Fruit fly (Drosophila melanogaster) whole organism, embryonic: ENCODE measurements around the gene Rgl.
A peak's percentile ranks its signal among the peaks of the same experiment; 100 is the strongest.

Source experiments
- Ada2b ChIP-seq: fragments of 200-800 bp; sonication (Bioruptor generic); IDR thresholded peaks from 2 replicates; pipeline ENCODE4 v1.3.6; 2022; ENCODE audit warnings: missing biosample characterization, missing genetic modification characterization
- Atf3 ChIP-seq: fragments of 200-800 bp; sonication (Bioruptor generic); optimal IDR thresholded peaks from 3 replicates; lab custom pipeline; 2016; ENCODE audit warnings: missing biosample characterization, missing genetic modification characterization
- B-H1 ChIP-seq: fragments of 200-800 bp; sonication (Bioruptor generic); IDR thresholded peaks from 3 replicates; pipeline ENCODE4 v1.3.6; 2022; ENCODE audit warnings: missing biosample characterization, missing genetic modification characterization
- BtbVII ChIP-seq: fragments of 200-800 bp; sonication (Bioruptor generic); optimal IDR thresholded peaks from 3 replicates; lab custom pipeline; 2017; ENCODE audit warnings: missing biosample characterization, mild to moderate bottlenecking, missing genetic modification characterization
- CG1024 ChIP-seq: fragments of 200-800 bp; sonication (Bioruptor generic); IDR thresholded peaks from 2 replicates; pipeline ENCODE4 v1.3.6; 2022; ENCODE audit warnings: missing biosample characterization, missing genetic modification characterization
- CG12391 ChIP-seq: fragments of 200-800 bp; sonication (Bioruptor generic); optimal IDR thresholded peaks from 3 replicates; lab custom pipeline; 2018; ENCODE audit warnings: missing biosample characterization, mild to moderate bottlenecking, missing genetic modification characterization, moderate library complexity
- CG14667 ChIP-seq: fragments of 200-800 bp; sonication (Bioruptor generic); IDR thresholded peaks from 2 replicates; pipeline ENCODE4 v1.3.6; 2022; ENCODE audit warnings: missing biosample characterization, missing genetic modification characterization
- CG15269 ChIP-seq: fragments of 200-800 bp; sonication (Bioruptor generic); optimal IDR thresholded peaks from 2 replicates; lab custom pipeline; 2018; ENCODE audit warnings: missing biosample characterization, mild to moderate bottlenecking, missing genetic modification characterization, moderate library complexity
- CG16813 ChIP-seq: fragments of 200-800 bp; sonication (Bioruptor generic); IDR thresholded peaks from 3 replicates; pipeline ENCODE4 v1.3.6; 2022; ENCODE audit warnings: missing biosample characterization, missing genetic modification characterization; ENCODE audit not compliant: partially characterized antibody
- CG2116 ChIP-seq: fragments of 200-800 bp; sonication (Bioruptor generic); optimal IDR thresholded peaks from 3 replicates; lab custom pipeline; 2018; ENCODE audit warnings: missing biosample characterization, mild to moderate bottlenecking, missing genetic modification characterization
- CG31224 ChIP-seq: fragments of 200-800 bp; sonication (Bioruptor generic); IDR thresholded peaks from 2 replicates; pipeline ENCODE4 v1.3.6; 2022; ENCODE audit warnings: missing biosample characterization, missing genetic modification characterization
- CG32767 ChIP-seq: fragments of 200-800 bp; sonication (Bioruptor generic); IDR thresholded peaks from 2 replicates; pipeline ENCODE4 v1.3.6; 2022; ENCODE audit warnings: missing biosample characterization, missing genetic modification characterization
- CG3407 ChIP-seq: fragments of 200-800 bp; sonication (Bioruptor generic); optimal IDR thresholded peaks from 2 replicates; lab custom pipeline; 2018; ENCODE audit warnings: missing biosample characterization, mild to moderate bottlenecking, missing genetic modification characterization
- CG4328 ChIP-seq: fragments of 200-800 bp; sonication (Bioruptor generic); optimal IDR thresholded peaks from 3 replicates; lab custom pipeline; 2017; ENCODE audit warnings: missing biosample characterization, missing genetic modification reagents, missing genetic modification characterization
- CG6854 ChIP-seq: fragments of 200-800 bp; sonication (Bioruptor generic); optimal IDR thresholded peaks from 3 replicates; lab custom pipeline; 2017; ENCODE audit warnings: missing biosample characterization, mild to moderate bottlenecking, missing genetic modification characterization
- CG7963 ChIP-seq: fragments of 200-800 bp; sonication (Bioruptor generic); IDR thresholded peaks from 3 replicates; pipeline ENCODE4 v1.3.6; 2022; ENCODE audit warnings: missing biosample characterization, missing genetic modification characterization; ENCODE audit not compliant: partially characterized antibody
- CkIIα-i1 ChIP-seq: fragments of 200-800 bp; sonication (Bioruptor generic); IDR thresholded peaks from 2 replicates; pipeline ENCODE4 v1.3.6; 2022; ENCODE audit warnings: missing biosample characterization, missing genetic modification characterization
- D19A ChIP-seq: fragments of 200-800 bp; optimal IDR thresholded peaks from 3 replicates; lab custom pipeline; 2019; ENCODE audit warnings: missing biosample characterization, mild to moderate bottlenecking, missing genetic modification characterization, moderate library complexity
- Dek ChIP-seq: fragments of 200-800 bp; sonication (Bioruptor generic); optimal IDR thresholded peaks from 3 replicates; lab custom pipeline; 2019; ENCODE audit warnings: missing biosample characterization, mild to moderate bottlenecking, missing genetic modification characterization, moderate library complexity
- Fer3 ChIP-seq: fragments of 200-800 bp; sonication (Bioruptor generic); optimal IDR thresholded peaks from 2 replicates; lab custom pipeline; 2018; ENCODE audit warnings: missing biosample characterization, mild to moderate bottlenecking, missing genetic modification characterization, moderate library complexity
- Hand ChIP-seq: fragments of 200-800 bp; sonication (Bioruptor generic); optimal IDR thresholded peaks from 2 replicates; lab custom pipeline; 2017; ENCODE audit warnings: mild to moderate bottlenecking, missing biosample characterization, missing genetic modification reagents, missing genetic modification characterization
- HmgZ ChIP-seq: fragments of 200-800 bp; sonication (Bioruptor generic); optimal IDR thresholded peaks from 2 replicates; lab custom pipeline; 2018; ENCODE audit warnings: missing biosample characterization, mild to moderate bottlenecking, missing genetic modification characterization
- Lpt ChIP-seq: fragments of >200 bp; optimal IDR thresholded peaks from 2 replicates; lab custom pipeline; 2018; ENCODE audit warnings: missing biosample characterization, missing genetic modification characterization
- Nf-YB ChIP-seq: fragments of 200-800 bp; sonication (Bioruptor generic); optimal IDR thresholded peaks from 3 replicates; lab custom pipeline; 2019; ENCODE audit warnings: missing biosample characterization, mild to moderate bottlenecking, missing genetic modification characterization, moderate library complexity
- TFAM ChIP-seq: fragments of 200-800 bp; sonication (Bioruptor generic); optimal IDR thresholded peaks from 2 replicates; lab custom pipeline; 2017; ENCODE audit warnings: missing biosample characterization, missing genetic modification characterization, inconsistent platforms
- ab ChIP-seq: fragments of 200-800 bp; sonication (Bioruptor generic); optimal IDR thresholded peaks from 2 replicates; lab custom pipeline; 2016; ENCODE audit warnings: missing biosample characterization, missing genetic modification characterization
- aop ChIP-seq: fragments of 200-800 bp; sonication (Bioruptor generic); IDR thresholded peaks from 2 replicates; pipeline ENCODE4 v1.3.6; 2022; ENCODE audit warnings: missing biosample characterization, missing genetic modification characterization
- az2 ChIP-seq: fragments of 200-800 bp; sonication (Bioruptor generic); optimal IDR thresholded peaks from 3 replicates; lab custom pipeline; 2016; ENCODE audit warnings: missing biosample characterization, missing genetic modification characterization
- btn ChIP-seq: fragments of 200-800 bp; sonication (Bioruptor generic); optimal IDR thresholded peaks from 2 replicates; lab custom pipeline; 2016; ENCODE audit warnings: missing biosample characterization, missing genetic modification characterization
- cas ChIP-seq: fragments of 200-800 bp; sonication (Bioruptor generic); IDR thresholded peaks from 2 replicates; pipeline ENCODE4 v1.3.6; 2022; ENCODE audit warnings: missing biosample characterization, missing genetic modification characterization
- cato ChIP-seq: fragments of 200-800 bp; sonication (Bioruptor generic); optimal IDR thresholded peaks from 2 replicates; lab custom pipeline; 2016; ENCODE audit warnings: missing biosample characterization, missing genetic modification characterization, borderline replicate concordance
- dm ChIP-seq: fragments of 200-800 bp; sonication (Bioruptor generic); optimal IDR thresholded peaks from 3 replicates; lab custom pipeline; 2016; ENCODE audit warnings: missing biosample characterization, missing genetic modification characterization
- en ChIP-seq: fragments of 200-800 bp; sonication (Bioruptor generic); optimal IDR thresholded peaks from 2 replicates; lab custom pipeline; 2016; ENCODE audit warnings: missing biosample characterization, missing genetic modification characterization
- fd3F ChIP-seq: fragments of 200-800 bp; sonication (Bioruptor generic); optimal IDR thresholded peaks from 2 replicates; lab custom pipeline; 2018; ENCODE audit warnings: missing biosample characterization, mild to moderate bottlenecking, missing genetic modification characterization, moderate library complexity
- fd64A ChIP-seq: fragments of 200-800 bp; sonication (Bioruptor generic); optimal IDR thresholded peaks from 3 replicates; lab custom pipeline; 2018; ENCODE audit warnings: missing biosample characterization, mild to moderate bottlenecking, missing genetic modification characterization
- grn ChIP-seq: fragments of 200-800 bp; sonication (Bioruptor generic); optimal IDR thresholded peaks from 3 replicates; lab custom pipeline; 2017; ENCODE audit warnings: missing biosample characterization, missing genetic modification characterization
- gsb-n ChIP-seq: fragments of 200-800 bp; sonication (Bioruptor generic); optimal IDR thresholded peaks from 3 replicates; lab custom pipeline; 2018; ENCODE audit warnings: missing biosample characterization, mild to moderate bottlenecking, missing genetic modification characterization
- inv ChIP-seq: fragments of 200-800 bp; sonication (Bioruptor generic); IDR thresholded peaks from 2 replicates; pipeline ENCODE4 v1.3.6; 2022; ENCODE audit warnings: missing biosample characterization, missing genetic modification characterization; ENCODE audit not compliant: partially characterized antibody
- klu ChIP-seq: fragments of 200-800 bp; sonication (Bioruptor generic); IDR thresholded peaks from 2 replicates; pipeline ENCODE4 v1.3.6; 2022; ENCODE audit warnings: missing biosample characterization, missing genetic modification characterization
- lilli ChIP-seq: fragments of 200-800 bp; sonication (Bioruptor generic); optimal IDR thresholded peaks from 3 replicates; lab custom pipeline; 2016; ENCODE audit warnings: missing biosample characterization, missing genetic modification characterization
- nau ChIP-seq: fragments of 200-800 bp; sonication (Bioruptor generic); optimal IDR thresholded peaks from 3 replicates; lab custom pipeline; 2017; ENCODE audit warnings: missing biosample characterization, mild to moderate bottlenecking, missing genetic modification characterization, missing genetic modification reagents
- nerfin-1 ChIP-seq: fragments of 200-800 bp; sonication (Bioruptor generic); optimal IDR thresholded peaks from 3 replicates; lab custom pipeline; 2019; ENCODE audit warnings: missing biosample characterization, mild to moderate bottlenecking, missing genetic modification characterization, moderate library complexity
- org-1 ChIP-seq: fragments of 200-800 bp; sonication (Bioruptor generic); optimal IDR thresholded peaks from 2 replicates; lab custom pipeline; 2017; ENCODE audit warnings: missing biosample characterization, missing genetic modification characterization
- p53 ChIP-seq: fragments of 200-800 bp; sonication (Bioruptor generic); optimal IDR thresholded peaks from 2 replicates; lab custom pipeline; 2016; ENCODE audit warnings: missing biosample characterization, missing genetic modification characterization
- pan ChIP-seq, 4 experiments: fragments of >200 bp in 3 of 4; fragments of 200-800 bp in 1 of 4; sonication (Bioruptor generic) in 1 of 4; optimal IDR thresholded peaks in 3 of 4; IDR thresholded peaks in 1 of 4; 2 replicates each; pipeline versions ENCODE4 v1.3.6 to Lab custom; 2017 to 2022; ENCODE audit warnings: missing biosample characterization in 2 of 4, missing genetic modification characterization in 2 of 4, mixed read lengths in 1 of 4
- ranshi ChIP-seq: fragments of 200-800 bp; sonication (Bioruptor generic); IDR thresholded peaks from 2 replicates; pipeline ENCODE4 v1.3.6; 2022; ENCODE audit warnings: missing biosample characterization, missing genetic modification characterization
- tin ChIP-seq: fragments of 200-800 bp; sonication (Bioruptor generic); optimal IDR thresholded peaks from 3 replicates; lab custom pipeline; 2016; ENCODE audit warnings: missing biosample characterization, missing genetic modification characterization
- tup ChIP-seq: fragments of 200-800 bp; sonication (Bioruptor generic); optimal IDR thresholded peaks from 2 replicates; lab custom pipeline; 2016; ENCODE audit warnings: missing biosample characterization, mild to moderate bottlenecking, missing genetic modification characterization, moderate library complexity
- vvl ChIP-seq: fragments of 200-800 bp; sonication (Bioruptor generic); IDR thresholded peaks from 2 replicates; pipeline ENCODE4 v1.3.6; 2022; ENCODE audit warnings: missing biosample characterization, missing genetic modification characterization
- zen2 ChIP-seq: fragments of 200-800 bp; sonication (Bioruptor generic); IDR thresholded peaks from 3 replicates; pipeline ENCODE4 v1.3.6; 2022; ENCODE audit warnings: missing biosample characterization, missing genetic modification characterization; ENCODE audit not compliant: partially characterized antibody

Gene Rgl

DNA sequence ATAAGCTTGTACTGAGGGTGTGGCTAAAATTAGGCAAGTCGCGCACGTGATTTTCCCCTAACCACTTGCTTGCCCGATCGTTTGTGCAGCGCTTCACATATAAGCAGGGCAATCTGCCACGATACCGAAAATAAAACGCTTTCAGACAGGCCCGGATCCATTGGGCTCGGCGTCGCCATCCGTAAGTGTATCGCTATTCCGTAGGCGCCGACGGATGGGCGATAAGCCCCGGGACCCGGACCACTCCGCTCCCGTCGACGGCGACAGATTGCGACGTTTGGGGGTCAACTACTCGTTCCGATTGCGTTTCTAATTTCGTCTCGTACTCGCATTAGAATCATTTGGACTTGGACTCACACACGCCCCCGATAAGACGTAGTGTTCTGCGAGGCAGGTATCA is 62.7 kb downstream of the Rgl start (continued):
- TF ChIP-seq D19A (tag; lab: Kevin White, UChicago) (no peak), CG14667 (GFP tag; lab: Robert Waterston, UW) (peak; percentile 95), TFAM (GFP tag; lab: Kevin White, UChicago) (no peak), BtbVII (GFP tag; lab: Kevin White, UChicago) (no peak), org-1 (peak; percentile 60), tin (GFP tag; lab: Kevin White, UChicago) (no peak), CG31224 (GFP tag; lab: Robert Waterston, UW) (peak; percentile 72), Fer3 (tag; lab: Kevin White, UChicago) (peak; percentile 77), CG2116 (GFP tag; lab: Kevin White, UChicago) (no peak), CkIIα-i1 (no peak), Hand (GFP tag; lab: Kevin White, UChicago) (peak; percentile 55), az2 (GFP tag; lab: Kevin White, UChicago) (peak; percentile 88), lilli (GFP tag; lab: Kevin White, UChicago) (peak; percentile 92), Dek (tag; lab: Kevin White, UChicago) (peak; percentile 83), CG3407 (peak; percentile 54), btn (GFP tag; lab: Kevin White, UChicago) (peak; percentile 9), en (GFP tag; lab: Kevin White, UChicago) (peak; percentile 78), pan (optimal IDR thresholded peaks at IDR 0.05; lab: Kevin White, UChicago) (no peak), pan (GFP tag; optimal IDR thresholded peaks at IDR 0.05 in 1 of 2, IDR thresholded peaks at IDR 0.05 in 1 of 2) (peak in 1 of 2 experiments; percentile 80), tup (GFP tag; lab: Kevin White, UChicago) (peak; percentile 73), fd3F (peak; percentile 84), nau (GFP tag; lab: Kevin White, UChicago) (no peak), CG7963 (peak; percentile 55; the same call in 2 of the 3 replicates), CG16813 (GFP tag; lab: Robert Waterston, UW) (peak; percentile 71), dm (GFP tag; lab: Kevin White, UChicago) (peak; percentile 74), gsb-n (tag; lab: Kevin White, UChicago) (peak; percentile 63), CG32767 (GFP tag; lab: Robert Waterston, UW) (peak; percentile 71), CG6854 (GFP tag; lab: Kevin White, UChicago) (peak; percentile 52), grn (GFP tag; lab: Kevin White, UChicago) (peak; percentile 22), HmgZ (tag; lab: Kevin White, UChicago) (peak; percentile 93), Ada2b (GFP tag; lab: Robert Waterston, UW) (no peak), zen2 (GFP tag; lab: Robert Waterston, UW) (no peak), inv (GFP tag; lab: Robert Waterston, UW) (peak; percentile 71), vvl (peak; percentile 90), nerfin-1 (tag; lab: Kevin White, UChicago) (no peak), ranshi (peak; percentile 74), Atf3 (GFP tag; lab: Kevin White, UChicago) (peak; percentile 80), CG4328 (GFP tag; lab: Kevin White, UChicago) (peak; percentile 37), cato (GFP tag; lab: Kevin White, UChicago) (peak; percentile 70), CG1024 (GFP tag; lab: Robert Waterston, UW) (no peak), cas (GFP tag; lab: Robert Waterston, UW) (peak; percentile 63; the same call in 1 of the 2 replicates), Lpt (GFP tag; lab: Kevin White, UChicago) (no peak), B-H1 (GFP tag; lab: Robert Waterston, UW) (peak; percentile 61), p53 (GFP tag; lab: Kevin White, UChicago) (peak; percentile 70), CG12391 (peak; percentile 72), fd64A (GFP tag; lab: Kevin White, UChicago) (peak; percentile 11), Nf-YB (GFP tag; lab: Kevin White, UChicago) (peak; percentile 16), CG15269 (peak; percentile 92), aop (GFP tag; lab: Robert Waterston, UW) (peak; percentile 93), ab (GFP tag; lab: Kevin White, UChicago) (peak; percentile 91), klu (GFP tag; lab: Robert Waterston, UW) (peak; percentile 68)
